Fruit fly (Drosophila melanogaster) whole organism, embryonic: ENCODE data around the gene CG33791.

Source experiments
- ATbp ChIP-seq: fragments of 200-800 bp; sonication (Bioruptor generic); optimal IDR thresholded peaks from 2 replicates; lab custom pipeline; 2017; ENCODE audit warnings: missing biosample characterization, mild to moderate bottlenecking, missing genetic modification characterization, missing genetic modification reagents
- Atf-2 ChIP-seq: fragments of 200-800 bp; sonication (Bioruptor generic); optimal IDR thresholded peaks from 2 replicates; lab custom pipeline; 2016; ENCODE audit warnings: missing biosample characterization, missing genetic modification characterization
- CG10147 ChIP-seq: fragments of 200-800 bp; sonication (Bioruptor generic); optimal IDR thresholded peaks from 2 replicates; lab custom pipeline; 2019; ENCODE audit warnings: missing biosample characterization, mild to moderate bottlenecking, missing genetic modification characterization, moderate library complexity
- CG11093 ChIP-seq: fragments of 200-800 bp; sonication (Bioruptor generic); IDR thresholded peaks from 3 replicates; pipeline ENCODE4 v1.3.6; 2022; ENCODE audit warnings: missing biosample characterization, missing genetic modification characterization
- CG11504 ChIP-seq: fragments of 200-800 bp; sonication (Bioruptor generic); optimal IDR thresholded peaks from 3 replicates; lab custom pipeline; 2019; ENCODE audit warnings: missing biosample characterization, mild to moderate bottlenecking, missing genetic modification characterization, moderate library complexity
- CG12236 ChIP-seq: fragments of 200-800 bp; sonication (Bioruptor generic); optimal IDR thresholded peaks from 2 replicates; lab custom pipeline; 2016; ENCODE audit warnings: missing biosample characterization, missing genetic modification characterization
- CG12659 ChIP-seq: fragments of 200-800 bp; sonication (Bioruptor generic); optimal IDR thresholded peaks from 3 replicates; lab custom pipeline; 2017; ENCODE audit warnings: mild to moderate bottlenecking, missing biosample characterization, missing genetic modification reagents, missing genetic modification characterization
- CG12942 ChIP-seq: fragments of 200-800 bp; sonication (Bioruptor generic); optimal IDR thresholded peaks from 3 replicates; lab custom pipeline; 2016; ENCODE audit warnings: missing biosample characterization, missing genetic modification characterization
- CG15011 ChIP-seq: fragments of 200-800 bp; sonication (Bioruptor generic); optimal IDR thresholded peaks from 3 replicates; lab custom pipeline; 2018; ENCODE audit warnings: missing biosample characterization, mild to moderate bottlenecking, missing genetic modification characterization
- CG15073 ChIP-seq: fragments of 200-800 bp; sonication (Bioruptor generic); optimal IDR thresholded peaks from 2 replicates; lab custom pipeline; 2016; ENCODE audit warnings: missing biosample characterization, missing genetic modification characterization
- CG15269 ChIP-seq: fragments of 200-800 bp; sonication (Bioruptor generic); optimal IDR thresholded peaks from 2 replicates; lab custom pipeline; 2018; ENCODE audit warnings: missing biosample characterization, mild to moderate bottlenecking, missing genetic modification characterization, moderate library complexity
- CG17612 ChIP-seq: fragments of 200-800 bp; sonication (Bioruptor generic); IDR thresholded peaks from 2 replicates; pipeline ENCODE4 v1.3.6; 2022; ENCODE audit warnings: missing biosample characterization, missing genetic modification characterization
- CG2712 ChIP-seq: fragments of 200-800 bp; optimal IDR thresholded peaks from 3 replicates; lab custom pipeline; 2019; ENCODE audit warnings: missing biosample characterization, mild to moderate bottlenecking, missing genetic modification characterization, moderate library complexity
- CG30431 ChIP-seq: fragments of 200-800 bp; sonication (Bioruptor generic); optimal IDR thresholded peaks from 2 replicates; lab custom pipeline; 2017; ENCODE audit warnings: missing biosample characterization, missing genetic modification characterization
- CG3995 ChIP-seq: fragments of 200-800 bp; sonication (Bioruptor generic); optimal IDR thresholded peaks from 3 replicates; lab custom pipeline; 2016; ENCODE audit warnings: missing biosample characterization, missing genetic modification characterization
- CG4854 ChIP-seq: fragments of 200-800 bp; sonication (Bioruptor generic); optimal IDR thresholded peaks from 2 replicates; lab custom pipeline; 2016; ENCODE audit warnings: missing biosample characterization, missing genetic modification characterization, inconsistent platforms
- CG5180 ChIP-seq: fragments of 200-800 bp; sonication (Bioruptor generic); optimal IDR thresholded peaks from 3 replicates; lab custom pipeline; 2017; ENCODE audit warnings: missing biosample characterization, missing genetic modification characterization, mild to moderate bottlenecking, moderate library complexity, missing genetic modification reagents
- CG6175 ChIP-seq: fragments of 200-800 bp; sonication (Bioruptor generic); IDR thresholded peaks from 3 replicates; pipeline ENCODE4 v1.3.6; 2022; ENCODE audit warnings: missing biosample characterization, missing genetic modification characterization
- CG6683 ChIP-seq: fragments of 200-800 bp; sonication (Bioruptor generic); optimal IDR thresholded peaks from 2 replicates; lab custom pipeline; 2017; ENCODE audit warnings: missing biosample characterization, mild to moderate bottlenecking, missing genetic modification characterization, missing genetic modification reagents
- CG7928 ChIP-seq: fragments of 200-800 bp; sonication (Bioruptor generic); optimal IDR thresholded peaks from 2 replicates; lab custom pipeline; 2017; ENCODE audit warnings: missing biosample characterization, mild to moderate bottlenecking, missing genetic modification characterization
- CG8388 ChIP-seq: fragments of 200-800 bp; sonication (Bioruptor generic); optimal IDR thresholded peaks from 2 replicates; lab custom pipeline; 2019; ENCODE audit warnings: missing biosample characterization, mild to moderate bottlenecking, missing genetic modification characterization, moderate library complexity
- CG9215 ChIP-seq: fragments of 200-800 bp; sonication (Bioruptor generic); IDR thresholded peaks from 2 replicates; pipeline ENCODE4 v1.3.6; 2022; ENCODE audit warnings: missing biosample characterization, missing genetic modification characterization
- CG9609 ChIP-seq: fragments of 200-800 bp; sonication (Bioruptor generic); optimal IDR thresholded peaks from 3 replicates; lab custom pipeline; 2016; ENCODE audit warnings: missing biosample characterization, missing genetic modification characterization
- CG9817 ChIP-seq: fragments of 200-800 bp; sonication (Bioruptor generic); optimal IDR thresholded peaks from 2 replicates; lab custom pipeline; 2018; ENCODE audit warnings: missing biosample characterization, mild to moderate bottlenecking, missing genetic modification characterization, moderate library complexity
- Ets65A ChIP-seq: fragments of 200-800 bp; sonication (Bioruptor generic); peaks from one replicate; lab custom pipeline; 2016; ENCODE audit warnings: missing biosample characterization, missing genetic modification characterization
- HLH3B ChIP-seq: fragments of 200-800 bp; sonication (Bioruptor generic); IDR thresholded peaks from 2 replicates; pipeline ENCODE4 v1.3.6; 2022; ENCODE audit warnings: missing biosample characterization, missing genetic modification characterization
- HLH4C ChIP-seq: fragments of 200-800 bp; sonication (Bioruptor generic); IDR thresholded peaks from 3 replicates; pipeline ENCODE4 v1.3.6; 2022; ENCODE audit warnings: missing biosample characterization, missing genetic modification characterization; ENCODE audit not compliant: partially characterized antibody
- Jarid2 ChIP-seq: fragments of 200-800 bp; sonication (Bioruptor generic); optimal IDR thresholded peaks from 3 replicates; lab custom pipeline; 2017; ENCODE audit warnings: mild to moderate bottlenecking, missing biosample characterization, missing genetic modification reagents, missing genetic modification characterization
- Kr ChIP-seq: fragments of 200-800 bp; sonication (Bioruptor generic); optimal IDR thresholded peaks from 2 replicates; lab custom pipeline; 2017; ENCODE audit warnings: missing biosample characterization, mild to moderate bottlenecking, missing genetic modification characterization
- Lhr ChIP-seq: fragments of 200-800 bp; sonication (Bioruptor generic); optimal IDR thresholded peaks from 3 replicates; lab custom pipeline; 2017; ENCODE audit warnings: mild to moderate bottlenecking, missing biosample characterization, missing genetic modification reagents, missing genetic modification characterization
- Meics ChIP-seq: fragments of 200-800 bp; sonication (Bioruptor generic); optimal IDR thresholded peaks from 2 replicates; lab custom pipeline; 2017; ENCODE audit warnings: missing biosample characterization, mild to moderate bottlenecking, missing genetic modification characterization
- Myb ChIP-seq: fragments of 200-800 bp; sonication (Bioruptor generic); optimal IDR thresholded peaks from 2 replicates; lab custom pipeline; 2016; ENCODE audit warnings: missing biosample characterization, missing genetic modification characterization
- Opbp ChIP-seq: fragments of 200-800 bp; sonication (Bioruptor generic); IDR thresholded peaks from 3 replicates; pipeline ENCODE4 v1.3.6; 2022; ENCODE audit warnings: missing biosample characterization, missing genetic modification characterization; ENCODE audit not compliant: partially characterized antibody
- Taf1 ChIP-seq: fragments of 200-800 bp; sonication (Bioruptor generic); IDR thresholded peaks from 2 replicates; pipeline ENCODE4 v1.3.6; 2022; ENCODE audit warnings: missing biosample characterization, missing genetic modification characterization
- bcd ChIP-seq: fragments of 200-800 bp; sonication (Bioruptor generic); optimal IDR thresholded peaks from 2 replicates; lab custom pipeline; 2017; ENCODE audit warnings: missing biosample characterization, mild to moderate bottlenecking, missing genetic modification characterization
- cato ChIP-seq: fragments of 200-800 bp; sonication (Bioruptor generic); optimal IDR thresholded peaks from 2 replicates; lab custom pipeline; 2016; ENCODE audit warnings: missing biosample characterization, missing genetic modification characterization, borderline replicate concordance
- crol ChIP-seq: fragments of 200-800 bp; sonication (Bioruptor generic); IDR thresholded peaks from 2 replicates; pipeline ENCODE4 v1.3.6; 2022; ENCODE audit warnings: missing biosample characterization, missing genetic modification characterization
- dmrt11E ChIP-seq: fragments of 200-800 bp; sonication (Bioruptor generic); optimal IDR thresholded peaks from 3 replicates; lab custom pipeline; 2018; ENCODE audit warnings: missing biosample characterization, mild to moderate bottlenecking, missing genetic modification characterization, moderate library complexity
- fd96Cb ChIP-seq: fragments of 200-800 bp; sonication (Bioruptor generic); optimal IDR thresholded peaks from 2 replicates; lab custom pipeline; 2018; ENCODE audit warnings: missing biosample characterization, mild to moderate bottlenecking, missing genetic modification characterization, moderate library complexity
- gce ChIP-seq: fragments of 200-800 bp; sonication (Bioruptor generic); IDR thresholded peaks from 3 replicates; pipeline ENCODE4 v1.3.6; 2022; ENCODE audit warnings: missing biosample characterization, missing genetic modification characterization
- hb ChIP-seq: fragments of 200-800 bp; sonication (Bioruptor generic); IDR thresholded peaks from 3 replicates; pipeline ENCODE4 v1.3.6; 2022; ENCODE audit warnings: missing biosample characterization, missing genetic modification characterization; ENCODE audit not compliant: partially characterized antibody
- her ChIP-seq: fragments of 200-800 bp; sonication (Bioruptor generic); optimal IDR thresholded peaks from 2 replicates; lab custom pipeline; 2016; ENCODE audit warnings: missing biosample characterization, missing genetic modification characterization
- jumu ChIP-seq: fragments of 200-800 bp; sonication (Bioruptor generic); optimal IDR thresholded peaks from 3 replicates; lab custom pipeline; 2016; ENCODE audit warnings: missing biosample characterization, missing genetic modification characterization
- lola ChIP-seq, 3 experiments: fragments of >200 bp in 2 of 3; fragments of 200-800 bp in 1 of 3; sonication (Bioruptor generic) in 1 of 3; optimal IDR thresholded peaks; 2 replicates each; lab custom pipeline; 2017 to 2019; ENCODE audit warnings: missing biosample characterization in 3 of 3, missing genetic modification characterization in 3 of 3, mild to moderate bottlenecking in 1 of 3, moderate library complexity in 1 of 3
- nmo ChIP-seq: fragments of 200-800 bp; sonication (Bioruptor generic); optimal IDR thresholded peaks from 2 replicates; lab custom pipeline; 2018; ENCODE audit warnings: missing biosample characterization, mild to moderate bottlenecking, missing genetic modification characterization, moderate library complexity
- nom ChIP-seq: fragments of 200-800 bp; sonication (Bioruptor generic); optimal IDR thresholded peaks from 2 replicates; lab custom pipeline; 2017; ENCODE audit warnings: missing biosample characterization, missing genetic modification characterization, mild to moderate bottlenecking, moderate library complexity, missing genetic modification reagents
- pita ChIP-seq: fragments of 200-800 bp; sonication (Bioruptor generic); optimal IDR thresholded peaks from 2 replicates; lab custom pipeline; 2017; ENCODE audit warnings: missing biosample characterization, mild to moderate bottlenecking, missing genetic modification characterization
- run ChIP-seq: fragments of 200-800 bp; sonication (Bioruptor generic); optimal IDR thresholded peaks from 3 replicates; lab custom pipeline; 2018; ENCODE audit warnings: missing biosample characterization, mild to moderate bottlenecking, missing genetic modification characterization
- salm ChIP-seq: fragments of 200-800 bp; sonication (Bioruptor generic); optimal IDR thresholded peaks from 2 replicates; lab custom pipeline; 2018; ENCODE audit warnings: missing biosample characterization, mild to moderate bottlenecking, missing genetic modification characterization
- sd ChIP-seq: fragments of 200-800 bp; sonication (Bioruptor generic); optimal IDR thresholded peaks from 3 replicates; lab custom pipeline; 2018; ENCODE audit warnings: missing biosample characterization, mild to moderate bottlenecking, missing genetic modification characterization, moderate library complexity

The CG33791 gene

dm6 chr3L:1584003-1584402 lies 18.8 kb upstream of the CG33791 start (continued):
- TF ChIP-seq CG4854 (GFP tag; lab: Kevin White, UChicago) (no peak), CG10147 (GFP tag; lab: Kevin White, UChicago) (no peak), jumu (peak; percentile 41), lola (GFP tag; optimal IDR thresholded peaks at IDR 0.05; lab: Kevin White, UChicago) (peak in 1 of 3 experiments; percentile 59), CG9817 (tag; lab: Kevin White, UChicago) (peak; percentile 39), Lhr (GFP tag; lab: Kevin White, UChicago) (peak; percentile 17), run (tag; lab: Kevin White, UChicago) (no peak), CG11504 (tag; lab: Kevin White, UChicago) (no peak), CG2712 (peak; percentile 80), Meics (GFP tag; lab: Kevin White, UChicago) (no peak), CG11093 (GFP tag; lab: Robert Waterston, UW) (0 out of 3 replicates have a peak, but pooled peaks have one; percentile 14), ATbp (GFP tag; lab: Kevin White, UChicago) (peak; percentile 55), Opbp (GFP tag; lab: Robert Waterston, UW) (no peak), CG12236 (GFP tag; lab: Kevin White, UChicago) (peak; percentile 60), Atf-2 (GFP tag; lab: Kevin White, UChicago) (peak; percentile 47), CG30431 (GFP tag; lab: Kevin White, UChicago) (peak; percentile 52), bcd (GFP tag; lab: Kevin White, UChicago) (peak; percentile 58), CG15011 (no peak), her (GFP tag; lab: Kevin White, UChicago) (peak; percentile 11), CG7928 (GFP tag; lab: Kevin White, UChicago) (no peak), CG6683 (GFP tag; lab: Kevin White, UChicago) (no peak), CG8388 (peak; percentile 62), Ets65A (GFP tag; lab: Kevin White, UChicago) (peak; percentile 96), CG5180 (GFP tag; lab: Kevin White, UChicago) (no peak), pita (GFP tag; lab: Kevin White, UChicago) (no peak), dmrt11E (tag; lab: Kevin White, UChicago) (peak; percentile 72), CG9215 (no peak), CG6175 (GFP tag; lab: Robert Waterston, UW) (no peak), Kr (GFP tag; lab: Kevin White, UChicago) (no peak), Myb (GFP tag; lab: Kevin White, UChicago) (no peak), hb (GFP tag; lab: Robert Waterston, UW) (no peak), CG17612 (GFP tag; lab: Robert Waterston, UW) (no peak), CG12942 (GFP tag; lab: Kevin White, UChicago) (peak; percentile 61), nom (GFP tag; lab: Kevin White, UChicago) (no peak), gce (GFP tag; lab: Robert Waterston, UW) (peak; percentile 67; the same call in 1 of the 3 replicates), sd (tag; lab: Kevin White, UChicago) (no peak), cato (GFP tag; lab: Kevin White, UChicago) (peak; percentile 51), fd96Cb (tag; lab: Kevin White, UChicago) (no peak), CG15073 (GFP tag; lab: Kevin White, UChicago) (no peak), HLH3B (GFP tag; lab: Robert Waterston, UW) (no peak), CG3995 (no peak), CG12659 (peak; percentile 43), HLH4C (no peak), Taf1 (no peak), nmo (GFP tag; lab: Kevin White, UChicago) (peak; percentile 73), Jarid2 (GFP tag; lab: Kevin White, UChicago) (no peak), CG9609 (peak; percentile 61), CG15269 (peak; percentile 63), salm (tag; lab: Kevin White, UChicago) (peak; percentile 6), crol (GFP tag; lab: Robert Waterston, UW) (peak; percentile 19; the same call in 1 of the 2 replicates)
